Fruit fly (Drosophila melanogaster): ENCODE data around the gene jigr1.

The jigr1 gene

dm6 chr3R:25623800-25624791 lies 13.5 kb upstream of the jigr1 start, which contains the start of gene Npl4 (continued):
- no peak for TF ChIP-seq CG12104 (GFP tag; optimal IDR thresholded peaks at IDR 0.05)
- TF ChIP-seq CG17328 (GFP tag; IDR thresholded peaks at IDR 0.05), result no peak
- no peak for TF ChIP-seq repo (GFP tag; optimal IDR thresholded peaks at IDR 0.05)
- TF ChIP-seq twi (tag; optimal IDR thresholded peaks at IDR 0.05), result no peak
- TF ChIP-seq HmgD (GFP tag; optimal IDR thresholded peaks at IDR 0.05), result no peak
- no peak for TF ChIP-seq wdn (GFP tag; IDR thresholded peaks at IDR 0.05)
- no peak for TF ChIP-seq fd102C (GFP tag; optimal IDR thresholded peaks at IDR 0.05)
- no peak for TF ChIP-seq CG3838 (GFP tag; optimal IDR thresholded peaks at IDR 0.05)
- TF ChIP-seq CG10431 (GFP tag; optimal IDR thresholded peaks at IDR 0.05), result no peak
- TF ChIP-seq CG12744 (GFP tag; optimal IDR thresholded peaks at IDR 0.05), result no peak
- peak; percentile 53 for TF ChIP-seq CG15514 (GFP tag; optimal IDR thresholded peaks at IDR 0.05)
- no peak for TF ChIP-seq NK7.1 (GFP tag; optimal IDR thresholded peaks at IDR 0.05)
- TF ChIP-seq Sry-β (GFP tag; optimal IDR thresholded peaks at IDR 0.05), result peak; percentile 60
- TF ChIP-seq CG14050 (GFP tag; IDR thresholded peaks at IDR 0.05), result no peak
- TF ChIP-seq MESR4 (GFP tag; optimal IDR thresholded peaks at IDR 0.05), result peak; percentile 53
- TF ChIP-seq Gug (GFP tag; IDR thresholded peaks at IDR 0.05), result no peak
- no peak for TF ChIP-seq disco-r (GFP tag; optimal IDR thresholded peaks at IDR 0.05)
- no peak for TF ChIP-seq Ada2b (GFP tag; IDR thresholded peaks at IDR 0.05)
- no peak for TF ChIP-seq CG9215 (GFP tag; IDR thresholded peaks at IDR 0.05)
- no peak for TF ChIP-seq yki (optimal IDR thresholded peaks at IDR 0.05)
- TF ChIP-seq CG15601 (tag; optimal IDR thresholded peaks at IDR 0.05), result no peak
- TF ChIP-seq B-H1 (GFP tag; IDR thresholded peaks at IDR 0.05), result peak; percentile 28; the same call in 1 of the 3 replicates
- TF ChIP-seq CG1603 (tag; optimal IDR thresholded peaks at IDR 0.05), result no peak
- TF ChIP-seq dpn (GFP tag; optimal IDR thresholded peaks at IDR 0.05), result peak in 1 of 2 experiments; percentile 13
- no peak for TF ChIP-seq D19B (GFP tag; optimal IDR thresholded peaks at IDR 0.05)
- peak in 1 of 2 experiments; percentile 48 for TF ChIP-seq crp (GFP tag; optimal IDR thresholded peaks at IDR 0.05)
- no peak for TF ChIP-seq CG8388 (GFP tag; optimal IDR thresholded peaks at IDR 0.05)
- no peak for TF ChIP-seq CG7987 (GFP tag; optimal IDR thresholded peaks at IDR 0.05)
- peak; percentile 12 for TF ChIP-seq CG14710 (tag; optimal IDR thresholded peaks at IDR 0.05)
- peak; percentile 58 for TF ChIP-seq MBD-R2 (GFP tag; IDR thresholded peaks at IDR 0.05)
- no peak for TF ChIP-seq sqz (GFP tag; optimal IDR thresholded peaks at IDR 0.05)
- no peak for TF ChIP-seq CG9932 (GFP tag; IDR thresholded peaks at IDR 0.05)
- no peak for TF ChIP-seq Dek (tag; optimal IDR thresholded peaks at IDR 0.05)
- TF ChIP-seq zen2 (GFP tag; IDR thresholded peaks at IDR 0.05; ENCODE audit: partially characterized antibody), result peak; percentile 96
- TF ChIP-seq rib (GFP tag; IDR thresholded peaks at IDR 0.05), result no peak
- TF ChIP-seq Med (GFP tag), result no peak
- TF ChIP-seq CG8944 (GFP tag; optimal IDR thresholded peaks at IDR 0.05), result no peak
- TF ChIP-seq Lhr (GFP tag; optimal IDR thresholded peaks at IDR 0.05), result no peak
- TF ChIP-seq ERR (GFP tag; optimal IDR thresholded peaks at IDR 0.05), result no peak
- no peak for TF ChIP-seq nmo (GFP tag; optimal IDR thresholded peaks at IDR 0.05)
- TF ChIP-seq mirr (GFP tag; optimal IDR thresholded peaks at IDR 0.05), result no peak
- no peak for TF ChIP-seq bab2 (GFP tag; optimal IDR thresholded peaks at IDR 0.05)
- TF ChIP-seq HHEX (GFP tag; optimal IDR thresholded peaks at IDR 0.05), result no peak
- no peak for TF ChIP-seq ewg (GFP tag; optimal IDR thresholded peaks at IDR 0.05)
- TF ChIP-seq NFAT (GFP tag; IDR thresholded peaks at IDR 0.05), result no peak
- TF ChIP-seq CG10654 (GFP tag; optimal IDR thresholded peaks at IDR 0.05), result no peak
- no peak for TF ChIP-seq nau (GFP tag; optimal IDR thresholded peaks at IDR 0.05)
- no peak for TF ChIP-seq Mrtf (GFP tag; IDR thresholded peaks at IDR 0.05)
- TF ChIP-seq CG9817 (tag; optimal IDR thresholded peaks at IDR 0.05), result no peak
